Worm (Caenorhabditis elegans) whole organism, L3 larva: ENCODE results near the gene F23D12.7.

ENCODE experiments used
- R02D3.7 ChIP-seq: fragments of 150-350 bp; optimal IDR thresholded peaks from 2 replicates; lab custom pipeline; 2014; ENCODE audit warnings: missing biosample characterization, missing genetic modification characterization
- ZK546.5 ChIP-seq: sonication (generic microtip); optimal IDR thresholded peaks from 2 replicates; lab custom pipeline; 2017; ENCODE audit warnings: missing biosample characterization, missing genetic modification characterization
- aly-2 ChIP-seq: fragments of 150-350 bp; optimal IDR thresholded peaks from 2 replicates; lab custom pipeline; 2014; ENCODE audit warnings: missing biosample characterization, missing genetic modification characterization
- ama-1 ChIP-seq: fragments of 150-350 bp; optimal IDR thresholded peaks from 2 replicates; lab custom pipeline; 2018
- ceh-16 ChIP-seq: sonication (generic microtip); optimal IDR thresholded peaks from 2 replicates; lab custom pipeline; 2017; ENCODE audit warnings: missing biosample characterization, missing genetic modification characterization
- ceh-28 ChIP-seq: fragments of 150-350 bp; optimal IDR thresholded peaks from 2 replicates; lab custom pipeline; 2014; ENCODE audit warnings: missing biosample characterization, missing genetic modification reagents, missing genetic modification characterization
- ceh-82 ChIP-seq: fragments of 150-350 bp; optimal IDR thresholded peaks from 2 replicates; lab custom pipeline; 2014; ENCODE audit warnings: missing biosample characterization, missing genetic modification characterization
- ceh-9 ChIP-seq: sonication (generic microtip); optimal IDR thresholded peaks from 2 replicates; lab custom pipeline; 2018; ENCODE audit warnings: missing biosample characterization, missing genetic modification characterization
- daf-12 ChIP-seq: fragments of 150-350 bp; optimal IDR thresholded peaks from 2 replicates; lab custom pipeline; 2014; ENCODE audit warnings: missing biosample characterization, missing genetic modification reagents, missing genetic modification characterization
- egl-27 ChIP-seq: sonication (generic microtip); optimal IDR thresholded peaks from 4 replicates; lab custom pipeline; 2017; ENCODE audit warnings: missing biosample characterization, missing genetic modification reagents, missing genetic modification characterization
- egl-5 ChIP-seq: fragments of 150-350 bp; optimal IDR thresholded peaks from 2 replicates; lab custom pipeline; 2017; ENCODE audit warnings: missing biosample characterization, missing genetic modification reagents, missing genetic modification characterization, inconsistent platforms
- elt-1 ChIP-seq: fragments of 150-350 bp; optimal IDR thresholded peaks from 2 replicates; lab custom pipeline; 2014; ENCODE audit warnings: missing biosample characterization, missing genetic modification characterization
- elt-2 ChIP-seq: sonication (generic microtip); optimal IDR thresholded peaks from 2 replicates; lab custom pipeline; 2016; ENCODE audit warnings: missing genetic modification reagents, mild to moderate bottlenecking, missing genetic modification characterization, missing compliant biosample characterization
- elt-3 ChIP-seq, 3 experiments: fragments of 150-350 bp in 1 of 3; sonication (generic microtip) in 2 of 3; optimal IDR thresholded peaks; 2 replicates in 2 of 3; 4 replicates in 1 of 3; lab custom pipeline; 2014 to 2017; ENCODE audit warnings: missing biosample characterization in 3 of 3, missing genetic modification characterization in 3 of 3
- eor-1 ChIP-seq, 2 experiments: fragments of 150-350 bp; optimal IDR thresholded peaks; 2 replicates each; lab custom pipeline; 2014 to 2018; ENCODE audit warnings: missing biosample characterization in 2 of 2, missing genetic modification characterization in 2 of 2
- fkh-10 ChIP-seq: sonication (generic microtip); optimal IDR thresholded peaks from 2 replicates; lab custom pipeline; 2017; ENCODE audit warnings: missing biosample characterization, missing genetic modification reagents, missing genetic modification characterization
- fkh-2 ChIP-seq: fragments of 150-350 bp; optimal IDR thresholded peaks from 2 replicates; lab custom pipeline; 2014; ENCODE audit warnings: missing biosample characterization, missing genetic modification reagents, missing genetic modification characterization
- fos-1 ChIP-seq: fragments of 150-350 bp; optimal IDR thresholded peaks from 2 replicates; lab custom pipeline; 2014; ENCODE audit warnings: missing biosample characterization, missing genetic modification characterization
- hmg-11 ChIP-seq: sonication (generic microtip); optimal IDR thresholded peaks from 2 replicates; lab custom pipeline; 2016; ENCODE audit warnings: missing genetic modification characterization, missing compliant biosample characterization
- jun-1 ChIP-seq: fragments of 150-350 bp; optimal IDR thresholded peaks from 2 replicates; lab custom pipeline; 2014; ENCODE audit warnings: missing biosample characterization, missing genetic modification reagents, missing genetic modification characterization
- lin-15B ChIP-seq: fragments of 150-350 bp; optimal IDR thresholded peaks from 2 replicates; lab custom pipeline; 2014; ENCODE audit warnings: missing biosample characterization, missing genetic modification characterization
- lin-39 ChIP-seq: fragments of 150-350 bp; optimal IDR thresholded peaks from 2 replicates; lab custom pipeline; 2018; ENCODE audit warnings: missing biosample characterization, missing genetic modification reagents, missing genetic modification characterization
- lsy-12 ChIP-seq: sonication (generic microtip); optimal IDR thresholded peaks from 2 replicates; lab custom pipeline; 2016; ENCODE audit warnings: mild to moderate bottlenecking, missing genetic modification characterization, missing compliant biosample characterization
- mdl-1 ChIP-seq: fragments of 150-350 bp; optimal IDR thresholded peaks from 2 replicates; lab custom pipeline; 2014; ENCODE audit warnings: missing biosample characterization, missing genetic modification characterization
- mml-1 ChIP-seq: fragments of 150-350 bp; sonication (generic microtip); optimal IDR thresholded peaks from 3 replicates; lab custom pipeline; 2014; ENCODE audit warnings: missing biosample characterization, missing genetic modification characterization
- nfya-1 ChIP-seq: sonication (generic microtip); optimal IDR thresholded peaks from 2 replicates; lab custom pipeline; 2017; ENCODE audit warnings: missing genetic modification characterization, mild to moderate bottlenecking, missing compliant biosample characterization, antibody characterized with exemption, moderate library complexity; ENCODE audit not compliant: insufficient read depth
- nhr-11 ChIP-seq: fragments of 150-350 bp; optimal IDR thresholded peaks from 2 replicates; lab custom pipeline; 2014; ENCODE audit warnings: missing biosample characterization, missing genetic modification characterization
- nhr-12 ChIP-seq: fragments of 150-350 bp; optimal IDR thresholded peaks from 2 replicates; lab custom pipeline; 2014; ENCODE audit warnings: missing biosample characterization, missing genetic modification characterization
- nhr-23 ChIP-seq: fragments of 150-350 bp; optimal IDR thresholded peaks from 2 replicates; lab custom pipeline; 2014; ENCODE audit warnings: missing biosample characterization, missing genetic modification reagents, missing genetic modification characterization
- nhr-237 ChIP-seq: fragments of 150-350 bp; optimal IDR thresholded peaks from 2 replicates; lab custom pipeline; 2014; ENCODE audit warnings: missing biosample characterization, missing genetic modification characterization
- nhr-25 ChIP-seq: sonication (generic microtip); optimal IDR thresholded peaks from 2 replicates; lab custom pipeline; 2017; ENCODE audit warnings: missing biosample characterization, missing genetic modification characterization
- nhr-28 ChIP-seq: fragments of 150-350 bp; optimal IDR thresholded peaks from 2 replicates; lab custom pipeline; 2014; ENCODE audit warnings: missing biosample characterization, missing genetic modification characterization
- nhr-43 ChIP-seq: sonication (generic microtip); optimal IDR thresholded peaks from 2 replicates; lab custom pipeline; 2016; ENCODE audit warnings: mild to moderate bottlenecking, missing genetic modification characterization, missing compliant biosample characterization; ENCODE audit not compliant: poor library complexity, severe bottlenecking
- nhr-67 ChIP-seq: fragments of 150-350 bp; optimal IDR thresholded peaks from 2 replicates; lab custom pipeline; 2014; ENCODE audit warnings: missing biosample characterization, missing genetic modification characterization
- nhr-76 ChIP-seq: fragments of 150-350 bp; sonication (generic microtip); optimal IDR thresholded peaks from 5 replicates; lab custom pipeline; 2014; ENCODE audit warnings: missing biosample characterization, missing genetic modification characterization
- nhr-77 ChIP-seq: fragments of 150-350 bp; optimal IDR thresholded peaks from 2 replicates; lab custom pipeline; 2014; ENCODE audit warnings: missing biosample characterization, missing genetic modification characterization
- pha-4 ChIP-seq: fragments of 150-350 bp; optimal IDR thresholded peaks from 2 replicates; lab custom pipeline; 2014; ENCODE audit warnings: missing biosample characterization, missing genetic modification reagents, missing genetic modification characterization
- pqm-1 ChIP-seq: fragments of 150-350 bp; optimal IDR thresholded peaks from 2 replicates; lab custom pipeline; 2017; ENCODE audit warnings: missing biosample characterization, missing genetic modification characterization, inconsistent platforms
- sea-2 ChIP-seq: fragments of 150-350 bp; sonication (generic microtip); optimal IDR thresholded peaks from 4 replicates; lab custom pipeline; 2014; ENCODE audit warnings: missing biosample characterization, missing genetic modification reagents, missing genetic modification characterization
- skn-1 ChIP-seq: fragments of 150-350 bp; optimal IDR thresholded peaks from 2 replicates; lab custom pipeline; 2014; ENCODE audit warnings: missing biosample characterization, missing genetic modification characterization
- snpc-4 ChIP-seq: fragments of 150-350 bp; optimal IDR thresholded peaks from 2 replicates; lab custom pipeline; 2014; ENCODE audit warnings: missing biosample characterization, missing genetic modification characterization
- tbx-2 ChIP-seq: sonication (generic microtip); optimal IDR thresholded peaks from 2 replicates; lab custom pipeline; 2016; ENCODE audit warnings: mild to moderate bottlenecking, missing genetic modification characterization, missing compliant biosample characterization
- unc-39 ChIP-seq: sonication (generic microtip); optimal IDR thresholded peaks from 4 replicates; lab custom pipeline; 2017; ENCODE audit warnings: missing biosample characterization, missing genetic modification characterization
- unc-62 ChIP-seq: fragments of 150-350 bp; sonication (generic microtip); optimal IDR thresholded peaks from 4 replicates; lab custom pipeline; 2014; ENCODE audit warnings: missing biosample characterization, missing genetic modification reagents, missing genetic modification characterization
- zag-1 ChIP-seq: fragments of 150-350 bp; optimal IDR thresholded peaks from 2 replicates; lab custom pipeline; 2014; ENCODE audit warnings: missing biosample characterization, missing genetic modification characterization
- ztf-11 ChIP-seq: fragments of 150-350 bp; optimal IDR thresholded peaks from 2 replicates; lab custom pipeline; 2014; ENCODE audit warnings: missing biosample characterization, missing genetic modification characterization
- ztf-4 ChIP-seq: fragments of 150-350 bp; optimal IDR thresholded peaks from 2 replicates; lab custom pipeline; 2014; ENCODE audit warnings: missing biosample characterization, missing genetic modification characterization

F23D12.7 gene

DNA sequence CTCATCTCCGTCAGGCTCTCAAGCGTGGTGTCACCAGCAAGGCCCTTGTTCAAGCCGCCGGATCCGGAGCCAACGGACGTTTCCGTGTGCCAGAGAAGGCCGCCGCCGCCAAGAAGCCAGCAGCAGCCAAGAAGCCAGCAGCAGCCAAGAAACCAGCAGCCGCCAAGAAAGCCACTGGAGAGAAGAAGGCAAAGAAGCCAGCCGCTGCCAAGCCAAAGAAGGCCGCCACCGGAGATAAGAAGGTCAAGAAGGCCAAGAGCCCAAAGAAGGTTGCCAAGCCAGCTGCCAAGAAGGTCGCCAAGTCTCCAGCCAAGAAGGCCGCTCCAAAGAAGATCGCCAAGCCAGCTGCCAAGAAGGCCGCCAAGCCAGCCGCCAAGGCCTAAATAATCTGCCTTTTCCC is 36.9 kb upstream of the F23D12.7 start:
- TF ChIP-seq ceh-28 (no peak), pha-4 (tag; lab: Kevin White, UChicago) (no peak), fkh-10 (no peak), ceh-16 (tag; lab: Kevin White, UChicago) (no peak), nhr-28 (no peak), eor-1 (tag; optimal IDR thresholded peaks at IDR 0.05; lab: Kevin White, UChicago) (no peak), pqm-1 (no peak), egl-5 (no peak), fos-1 (tag; lab: Kevin White, UChicago) (no peak), sea-2 (GFP tag; lab: Kevin White, UChicago) (no peak), skn-1 (tag; lab: Kevin White, UChicago) (no peak), ceh-82 (tag; lab: Kevin White, UChicago) (no peak), lsy-12 (tag; lab: Kevin White, UChicago) (no peak), nhr-237 (tag; lab: Kevin White, UChicago) (no peak), ztf-4 (tag; lab: Kevin White, UChicago) (no peak), daf-12 (tag; lab: Kevin White, UChicago) (no peak), jun-1 (tag; lab: Kevin White, UChicago) (no peak), nhr-25 (tag; lab: Kevin White, UChicago) (no peak)

- TF ChIP-seq nhr-25 (tag; lab: Kevin White, UChicago) (peak; percentile 94), nhr-43 (tag; lab: Kevin White, UChicago) (peak; percentile 60), fkh-10 (no peak), nhr-11 (tag; lab: Kevin White, UChicago) (no peak), zag-1 (tag; lab: Kevin White, UChicago) (no peak), nhr-77 (tag; lab: Kevin White, UChicago) (peak; percentile 3), fos-1 (tag; lab: Kevin White, UChicago) (no peak), R02D3.7 (tag; lab: Kevin White, UChicago) (peak; percentile 16), fkh-2 (tag; lab: Kevin White, UChicago) (no peak), hmg-11 (tag; lab: Kevin White, UChicago) (peak; percentile 56), nfya-1 (peak; percentile 72), ceh-28 (no peak), ZK546.5 (tag; lab: Kevin White, UChicago) (no peak), snpc-4 (peak; percentile 33), ztf-11 (tag; lab: Kevin White, UChicago) (no peak), ztf-4 (tag; lab: Kevin White, UChicago) (no peak), skn-1 (tag; lab: Kevin White, UChicago) (peak; percentile 82), nhr-23 (tag; lab: Kevin White, UChicago) (peak; percentile 86), nhr-28 (no peak), ama-1 (peak; percentile 91), egl-27 (tag; lab: Kevin White, UChicago) (peak; percentile 49), eor-1 (tag; optimal IDR thresholded peaks at IDR 0.05; lab: Kevin White, UChicago) (no peak), lsy-12 (tag; lab: Kevin White, UChicago) (peak; percentile 75), pha-4 (tag; lab: Kevin White, UChicago) (peak; percentile 81), elt-2 (tag; lab: Kevin White, UChicago) (peak; percentile 59), elt-3 (tag; optimal IDR thresholded peaks at IDR 0.05; lab: Kevin White, UChicago) (peak in 1 of 3 experiments; percentile 10), ceh-16 (tag; lab: Kevin White, UChicago) (no peak), nhr-12 (no peak), sea-2 (GFP tag; lab: Kevin White, UChicago) (no peak), tbx-2 (peak; percentile 18), jun-1 (tag; lab: Kevin White, UChicago) (peak; percentile 60), aly-2 (tag; lab: Kevin White, UChicago) (no peak), egl-5 (no peak), mdl-1 (tag; lab: Kevin White, UChicago) (no peak), mml-1 (tag; lab: Kevin White, UChicago) (no peak), nhr-67 (tag; lab: Kevin White, UChicago) (no peak), nhr-237 (tag; lab: Kevin White, UChicago) (no peak), unc-62 (GFP tag; lab: Kevin White, UChicago) (no peak), lin-15B (tag; lab: Kevin White, UChicago) (no peak), ceh-9 (tag; lab: Kevin White, UChicago) (no peak), pqm-1 (no peak), lin-39 (tag; lab: Kevin White, UChicago) (peak; percentile 92), ceh-82 (tag; lab: Kevin White, UChicago) (peak; percentile 38), elt-1 (tag; lab: Kevin White, UChicago) (peak; percentile 7), unc-39 (tag; lab: Kevin White, UChicago) (no peak), nhr-76 (no peak), daf-12 (tag; lab: Kevin White, UChicago) (no peak)
Observed at ce11 chrX:14489945-14490344, 36.3 kb upstream of the F23D12.7 start, which contains the start of gene his-24. his-24 (plus strand) TSS chrX:14490094.
